Fruit fly (Drosophila melanogaster): ENCODE measurements around the gene CG14570.

DNA sequence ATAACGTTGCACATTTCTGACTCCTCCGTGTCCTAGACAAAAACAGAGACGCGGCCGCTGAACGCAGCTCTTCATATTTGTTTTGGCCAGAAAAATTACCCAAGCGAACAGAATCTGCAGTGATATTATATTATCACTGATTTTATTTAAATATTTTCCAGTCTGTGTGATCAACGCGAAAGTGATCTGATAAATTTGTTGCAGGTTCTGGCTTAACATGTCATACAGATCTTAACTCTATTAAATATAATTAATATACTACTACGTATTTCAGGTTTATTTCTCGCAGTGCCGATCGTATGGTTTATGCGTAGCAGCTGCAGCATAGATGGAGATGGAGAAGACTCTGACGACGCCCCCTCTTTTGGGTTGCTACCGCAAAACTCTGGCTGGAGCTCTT, 9.4 kb downstream of the CG14570 start:
- TF ChIP-seq br (GFP tag; optimal IDR thresholded peaks at IDR 0.05) = no peak
- no peak for TF ChIP-seq usp (GFP tag; optimal IDR thresholded peaks at IDR 0.05)
- TF ChIP-seq tai (GFP tag; optimal IDR thresholded peaks at IDR 0.05) = no peak
- TF ChIP-seq Myc (optimal IDR thresholded peaks at IDR 0.05) = no peak
- no peak for TF ChIP-seq psq (GFP tag; optimal IDR thresholded peaks at IDR 0.05)
- TF ChIP-seq Abd-B (GFP tag; optimal IDR thresholded peaks at IDR 0.05) = no peak
- TF ChIP-seq GATAd (GFP tag; optimal IDR thresholded peaks at IDR 0.05) = no peak
- no peak for TF ChIP-seq dsf (GFP tag; optimal IDR thresholded peaks at IDR 0.05; ENCODE audit: borderline replicate concordance)
- TF ChIP-seq lola (GFP tag; optimal IDR thresholded peaks at IDR 0.05) = no peak
- no peak for TF ChIP-seq ey (GFP tag; optimal IDR thresholded peaks at IDR 0.05)
